Fruit fly (Drosophila melanogaster) whole organism, wandering third instar larva: Measurements from ENCODE around the gene Dhc1.

Source experiments
- Abd-B ChIP-seq: fragments of >200 bp; optimal IDR thresholded peaks from 2 replicates; lab custom pipeline; 2017; ENCODE audit warnings: missing biosample characterization, missing genetic modification characterization
- CG32264 ChIP-seq: fragments of 200-800 bp; sonication (Bioruptor generic); optimal IDR thresholded peaks from 2 replicates; lab custom pipeline; 2016; ENCODE audit warnings: missing biosample characterization, missing genetic modification characterization
- CG9705 ChIP-seq: fragments of 200-800 bp; sonication (Bioruptor generic); optimal IDR thresholded peaks from 2 replicates; lab custom pipeline; 2018; ENCODE audit warnings: missing biosample characterization, mild to moderate bottlenecking, missing genetic modification characterization
- CrebA ChIP-seq: fragments of 200-800 bp; sonication (Bioruptor generic); optimal IDR thresholded peaks from 2 replicates; lab custom pipeline; 2016; ENCODE audit warnings: missing biosample characterization, mild to moderate bottlenecking, missing genetic modification characterization, borderline replicate concordance
- Dfd ChIP-seq: fragments of >200 bp; optimal IDR thresholded peaks from 2 replicates; lab custom pipeline; 2017; ENCODE audit warnings: missing biosample characterization, missing genetic modification characterization
- Dif ChIP-seq: fragments of 200-275, 200-300 bp; sonication (Bioruptor generic); optimal IDR thresholded peaks from 2 replicates; lab custom pipeline; 2018; ENCODE audit warnings: missing biosample characterization, missing genetic modification characterization; ENCODE audit not compliant: partially characterized antibody
- GATAd ChIP-seq: sonication (Bioruptor generic); optimal IDR thresholded peaks from 2 replicates; lab custom pipeline; 2016; ENCODE audit warnings: missing biosample characterization, missing genetic modification characterization
- HLH106 ChIP-seq: fragments of 200-800 bp; optimal IDR thresholded peaks from 3 replicates; lab custom pipeline; 2019; ENCODE audit warnings: missing biosample characterization, mild to moderate bottlenecking, missing genetic modification characterization, moderate library complexity
- Hnf4 ChIP-seq: fragments of 200-800 bp; sonication (Bioruptor generic); optimal IDR thresholded peaks from 2 replicates; lab custom pipeline; 2016; ENCODE audit warnings: missing biosample characterization, mild to moderate bottlenecking, missing genetic modification characterization
- Hr78 ChIP-seq: fragments of >200 bp; optimal IDR thresholded peaks from 2 replicates; lab custom pipeline; 2017; ENCODE audit warnings: missing biosample characterization, missing genetic modification characterization
- Hr83 ChIP-seq: fragments of 200-300 bp; sonication (Bioruptor generic); optimal IDR thresholded peaks from 2 replicates; lab custom pipeline; 2016; ENCODE audit warnings: missing biosample characterization, mild to moderate bottlenecking, missing genetic modification characterization, moderate library complexity; ENCODE audit not compliant: poor library complexity, severe bottlenecking
- Jra ChIP-seq: sonication (Bioruptor generic); optimal IDR thresholded peaks from 2 replicates; lab custom pipeline; 2016; ENCODE audit warnings: missing biosample characterization, missing genetic modification characterization
- Mio ChIP-seq: sonication (Bioruptor generic); optimal IDR thresholded peaks from 2 replicates; lab custom pipeline; 2016; ENCODE audit warnings: missing biosample characterization, missing genetic modification characterization
- Myc ChIP-seq: fragments of >200 bp; optimal IDR thresholded peaks from 2 replicates; lab custom pipeline; 2017
- OdsH ChIP-seq: fragments of 200-800 bp; sonication (Bioruptor generic); optimal IDR thresholded peaks from 2 replicates; lab custom pipeline; 2016; ENCODE audit warnings: missing biosample characterization, mild to moderate bottlenecking, missing genetic modification characterization
- Rel ChIP-seq, 2 experiments: fragments of 200-800 bp; sonication (Bioruptor generic) in 1 of 2; optimal IDR thresholded peaks; 2 replicates in 1 of 2; 3 replicates in 1 of 2; lab custom pipeline; 2016 to 2019; ENCODE audit warnings: mild to moderate bottlenecking in 2 of 2, missing biosample characterization in 2 of 2, missing genetic modification characterization in 2 of 2, moderate library complexity in 1 of 2
- Sp1 ChIP-seq: fragments of 200-800 bp; sonication (Bioruptor generic); optimal IDR thresholded peaks from 3 replicates; lab custom pipeline; 2019; ENCODE audit warnings: missing biosample characterization, mild to moderate bottlenecking, missing genetic modification characterization, moderate library complexity
- Vsx2 ChIP-seq: fragments of 200-300, 225-300 bp; sonication (Bioruptor generic); optimal IDR thresholded peaks from 2 replicates; lab custom pipeline; 2018; ENCODE audit warnings: missing biosample characterization, missing genetic modification characterization; ENCODE audit not compliant: partially characterized antibody
- br ChIP-seq: fragments of 200-800 bp; sonication (Bioruptor generic); optimal IDR thresholded peaks from 2 replicates; lab custom pipeline; 2016; ENCODE audit warnings: missing biosample characterization, missing genetic modification characterization
- brk ChIP-seq: fragments of 200-800 bp; sonication (Bioruptor generic); optimal IDR thresholded peaks from 2 replicates; lab custom pipeline; 2016; ENCODE audit warnings: missing biosample characterization, mild to moderate bottlenecking, missing genetic modification characterization
- dl ChIP-seq, 2 experiments: fragments of 175-275, 200-275 bp in 1 of 2; fragments of 200-275 bp in 1 of 2; sonication (Bioruptor generic); optimal IDR thresholded peaks; lab custom pipeline; 2018; ENCODE audit warnings: mild to moderate bottlenecking in 2 of 2, missing biosample characterization in 2 of 2, missing genetic modification characterization in 2 of 2, moderate library complexity in 2 of 2; ENCODE audit not compliant: partially characterized antibody in 2 of 2, insufficient read depth in 1 of 2
- dmrt93B ChIP-seq: fragments of 200-800 bp; sonication (Bioruptor generic); optimal IDR thresholded peaks from 2 replicates; lab custom pipeline; 2018; ENCODE audit warnings: missing biosample characterization, mild to moderate bottlenecking, missing genetic modification characterization
- dsf ChIP-seq: sonication (Bioruptor generic); optimal IDR thresholded peaks from 2 replicates; lab custom pipeline; 2016; ENCODE audit warnings: missing biosample characterization, missing genetic modification characterization, borderline replicate concordance
- ey ChIP-seq: fragments of 200-800 bp; sonication (Bioruptor generic); optimal IDR thresholded peaks from 2 replicates; lab custom pipeline; 2016; ENCODE audit warnings: missing biosample characterization, missing genetic modification characterization
- foxo ChIP-seq, 2 experiments: fragments of 200-800 bp; sonication (Bioruptor generic); optimal IDR thresholded peaks; 2 replicates in 1 of 2; 3 replicates in 1 of 2; lab custom pipeline; 2016 to 2017; ENCODE audit warnings: missing biosample characterization in 2 of 2, missing genetic modification characterization in 2 of 2
- fru ChIP-seq: fragments of 200-800 bp; sonication (Bioruptor generic); optimal IDR thresholded peaks from 3 replicates; lab custom pipeline; 2016; ENCODE audit warnings: missing biosample characterization, mild to moderate bottlenecking, missing genetic modification characterization
- h ChIP-seq: fragments of 200-800 bp; sonication (Bioruptor generic); optimal IDR thresholded peaks from 3 replicates; lab custom pipeline; 2016; ENCODE audit warnings: missing biosample characterization, mild to moderate bottlenecking, missing genetic modification characterization
- jim ChIP-seq: fragments of 175-275, 200-325 bp; sonication (Bioruptor generic); optimal IDR thresholded peaks from 2 replicates; lab custom pipeline; 2016; ENCODE audit warnings: missing biosample characterization, mild to moderate bottlenecking, missing genetic modification characterization
- lola ChIP-seq: fragments of >200 bp; optimal IDR thresholded peaks from 2 replicates; lab custom pipeline; 2017; ENCODE audit warnings: missing biosample characterization, missing genetic modification characterization
- pan ChIP-seq: fragments of >200 bp; optimal IDR thresholded peaks from 2 replicates; lab custom pipeline; 2017
- psq ChIP-seq: fragments of 200-800 bp; sonication (Bioruptor generic); optimal IDR thresholded peaks from 3 replicates; lab custom pipeline; 2017; ENCODE audit warnings: missing biosample characterization, mild to moderate bottlenecking, missing genetic modification characterization, moderate library complexity
- sv ChIP-seq: fragments of 200-800 bp; sonication (Bioruptor generic); optimal IDR thresholded peaks from 3 replicates; lab custom pipeline; 2016; ENCODE audit warnings: missing biosample characterization, missing genetic modification characterization
- tai ChIP-seq: sonication (Bioruptor generic); optimal IDR thresholded peaks from 2 replicates; lab custom pipeline; 2016; ENCODE audit warnings: missing biosample characterization, missing genetic modification characterization
- usp ChIP-seq: fragments of >200 bp; optimal IDR thresholded peaks from 2 replicates; lab custom pipeline; 2017; ENCODE audit warnings: missing biosample characterization, missing genetic modification characterization
- woc ChIP-seq: sonication (Bioruptor generic); optimal IDR thresholded peaks from 2 replicates; lab custom pipeline; 2016; ENCODE audit warnings: missing biosample characterization, mild to moderate bottlenecking, missing genetic modification characterization

The Dhc1 gene

dm6 chr3R:9630633-9631095 lies 43.8 kb downstream of the Dhc1 start, which contains the start of gene Calr (continued):
- TF ChIP-seq HLH106 (no peak), dmrt93B (GFP tag; lab: Kevin White, UChicago) (no peak), psq (GFP tag; lab: Kevin White, UChicago) (peak; percentile 81), GATAd (GFP tag; lab: Kevin White, UChicago) (no peak), usp (no peak), tai (GFP tag; lab: Kevin White, UChicago) (no peak), Mio (GFP tag; lab: Kevin White, UChicago) (peak; percentile 30), Sp1 (GFP tag; lab: Kevin White, UChicago) (peak; percentile 65)

- TF ChIP-seq dl (GFP tag; optimal IDR thresholded peaks at IDR 0.05; lab: Kevin White, UChicago; ENCODE audit: insufficient read depth in 1 of 2, partially characterized antibody in 2 of 2): peak in 1 of 2 experiments; percentile 37
- no peak for TF ChIP-seq GATAd (GFP tag; lab: Kevin White, UChicago)
- TF ChIP-seq Mio (GFP tag; lab: Kevin White, UChicago): no peak
- no peak for TF ChIP-seq Rel (GFP tag; optimal IDR thresholded peaks at IDR 0.05; lab: Kevin White, UChicago)
- TF ChIP-seq Rel (tag; optimal IDR thresholded peaks at IDR 0.05; lab: Kevin White, UChicago): peak; percentile 30
- TF ChIP-seq CG32264 (GFP tag; lab: Kevin White, UChicago): no peak
- peak; percentile 88 for TF ChIP-seq psq (GFP tag; lab: Kevin White, UChicago)
- TF ChIP-seq Myc (lab: Kevin White, UChicago): no peak
- TF ChIP-seq fru (GFP tag; lab: Kevin White, UChicago): no peak
- no peak for TF ChIP-seq Dif (GFP tag; lab: Kevin White, UChicago)
- TF ChIP-seq Hr83 (GFP tag; lab: Kevin White, UChicago): peak; percentile 38
- no peak for TF ChIP-seq Dfd (GFP tag; lab: Kevin White, UChicago)
- TF ChIP-seq lola (GFP tag; lab: Kevin White, UChicago): no peak
- peak; percentile 97 for TF ChIP-seq CrebA (GFP tag; lab: Kevin White, UChicago)
- TF ChIP-seq brk (GFP tag; lab: Kevin White, UChicago): no peak
These were observed 44.3 kb downstream of the Dhc1 start for dm6 chr3R:9630053-9630632.

DNA sequence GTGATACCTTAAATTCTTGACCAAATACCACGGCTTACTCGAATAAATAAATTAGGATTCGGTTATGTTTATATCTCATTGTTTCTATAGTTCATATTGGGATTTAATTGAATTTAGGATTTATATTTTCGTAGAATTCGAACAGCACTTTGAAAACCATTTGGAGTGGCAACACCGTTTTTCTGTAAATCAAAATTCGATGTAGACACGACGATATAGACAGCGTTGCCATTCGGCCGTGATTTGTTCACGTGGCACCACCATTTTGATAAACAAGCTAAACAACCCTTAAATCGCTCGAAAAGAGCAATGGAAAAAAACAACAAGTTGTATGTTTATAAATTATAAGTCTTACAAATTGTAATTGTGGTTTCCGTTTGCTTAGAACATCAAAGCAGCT lies 45.8 kb downstream of the Dhc1 start:
- TF ChIP-seq tai (GFP tag; lab: Kevin White, UChicago): no peak
- peak; percentile 34 for TF ChIP-seq brk (GFP tag; lab: Kevin White, UChicago)
- TF ChIP-seq Hnf4: peak; percentile 53
- no peak for TF ChIP-seq pan
- no peak for TF ChIP-seq OdsH (GFP tag; lab: Kevin White, UChicago)
- peak; percentile 17 for TF ChIP-seq Myc (lab: Kevin White, UChicago)
- no peak for TF ChIP-seq CG32264 (GFP tag; lab: Kevin White, UChicago)
- TF ChIP-seq CG9705: no peak

DNA sequence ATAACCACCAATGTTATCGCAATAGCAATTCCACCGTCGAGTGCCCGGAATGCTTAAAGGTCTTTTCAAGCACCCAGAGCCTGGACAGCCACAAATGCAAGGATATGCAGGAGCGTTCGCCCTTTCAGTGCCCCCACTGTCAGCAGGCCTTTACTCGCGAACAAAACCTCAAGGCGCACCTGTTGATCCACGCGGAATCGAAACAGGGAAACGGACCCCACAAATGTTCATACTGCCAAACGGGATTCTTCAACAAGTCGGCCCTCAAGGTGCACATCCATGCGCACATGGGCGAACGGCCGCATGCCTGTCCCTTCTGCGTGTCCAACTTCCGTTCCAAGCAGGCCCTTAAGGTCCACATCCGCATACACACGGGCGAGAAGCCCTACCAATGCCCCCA lies 46.4 kb downstream of the Dhc1 start:
- TF ChIP-seq lola (GFP tag; lab: Kevin White, UChicago) (no peak), brk (GFP tag; lab: Kevin White, UChicago) (no peak), Mio (GFP tag; lab: Kevin White, UChicago) (no peak), ey (GFP tag; lab: Kevin White, UChicago) (no peak), foxo (GFP tag; optimal IDR thresholded peaks at IDR 0.05; lab: Kevin White, UChicago) (no peak), GATAd (GFP tag; lab: Kevin White, UChicago) (no peak), sv (no peak), Dif (GFP tag; lab: Kevin White, UChicago) (no peak), CG9705 (no peak), Hr83 (GFP tag; lab: Kevin White, UChicago) (no peak), OdsH (GFP tag; lab: Kevin White, UChicago) (no peak), h (GFP tag; lab: Kevin White, UChicago) (no peak), Hnf4 (no peak), HLH106 (no peak)

dm6 chr3R:9626880-9627401 lies 47.5 kb downstream of the Dhc1 start, which contains the start of the genes CG9427 and CG8319:
TSS of gene CG9427 (minus strand) at chr3R:9626930.
TSS of gene CG8319 (plus strand) at chr3R:9627321.
- TF ChIP-seq jim (GFP tag; lab: Kevin White, UChicago) (no peak), br (GFP tag; lab: Kevin White, UChicago) (peak; percentile 60), pan (no peak), ey (GFP tag; lab: Kevin White, UChicago) (peak; percentile 61), CG9705 (peak; percentile 8), tai (GFP tag; lab: Kevin White, UChicago) (no peak), Jra (GFP tag; lab: Kevin White, UChicago) (peak; percentile 84), OdsH (GFP tag; lab: Kevin White, UChicago) (peak; percentile 45), psq (GFP tag; lab: Kevin White, UChicago) (peak; percentile 42), CG32264 (GFP tag; lab: Kevin White, UChicago) (no peak), CrebA (GFP tag; lab: Kevin White, UChicago) (no peak), fru (GFP tag; lab: Kevin White, UChicago) (peak; percentile 60), Hr78 (GFP tag; lab: Kevin White, UChicago) (no peak), Abd-B (no peak), Mio (GFP tag; lab: Kevin White, UChicago) (no peak), h (GFP tag; lab: Kevin White, UChicago) (peak; percentile 75), Vsx2 (GFP tag; lab: Kevin White, UChicago) (no peak), woc (GFP tag; lab: Kevin White, UChicago) (peak; percentile 25), Rel (GFP tag; optimal IDR thresholded peaks at IDR 0.05; lab: Kevin White, UChicago) (no peak), Rel (tag; optimal IDR thresholded peaks at IDR 0.05; lab: Kevin White, UChicago) (peak; percentile 39), dsf (GFP tag; lab: Kevin White, UChicago) (no peak), Dif (GFP tag; lab: Kevin White, UChicago) (no peak), dl (GFP tag; optimal IDR thresholded peaks at IDR 0.05; lab: Kevin White, UChicago; ENCODE audit: insufficient read depth in 1 of 2, partially characterized antibody in 2 of 2) (no peak), brk (GFP tag; lab: Kevin White, UChicago) (peak; percentile 58), Hnf4 (peak; percentile 79)
